Fruit fly (Drosophila melanogaster): ENCODE measurements around the gene HP1D3csd.

HP1D3csd gene

DNA sequence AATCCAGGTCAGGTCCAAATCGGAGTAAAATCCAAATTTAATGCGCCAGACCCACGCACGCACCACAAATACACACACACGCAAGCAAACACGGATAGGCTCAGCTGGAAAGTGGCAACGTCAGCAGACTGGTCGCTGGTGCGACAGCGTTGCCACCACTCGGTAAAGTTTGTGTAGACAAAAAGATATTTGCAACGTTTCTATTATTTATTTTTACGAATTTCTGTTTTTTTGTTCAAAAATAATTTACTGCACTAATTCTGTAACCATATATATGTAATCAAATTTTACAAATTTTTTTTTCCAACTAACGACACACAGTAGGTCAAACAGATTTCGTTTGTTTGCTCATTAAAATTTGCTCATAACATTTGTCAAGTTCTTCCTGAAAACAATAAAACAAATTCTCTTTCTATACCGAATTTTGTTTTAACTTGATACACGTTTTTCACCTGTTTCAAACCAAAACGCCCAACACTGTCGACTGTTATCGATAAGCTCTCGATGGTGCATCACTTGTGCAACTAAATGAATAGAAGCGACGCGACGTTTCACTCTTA lies 10.2 kb upstream of the HP1D3csd start, which contains the start of the genes CG7556 and CG7453 (continued):
- TF ChIP-seq Xbp1 (GFP tag; optimal IDR thresholded peaks at IDR 0.05): peak; percentile 84
- no peak; the same call in 1 of the 2 replicates for TF ChIP-seq klu (GFP tag; IDR thresholded peaks at IDR 0.05)
- peak; percentile 77 for TF ChIP-seq Dip3 (GFP tag; optimal IDR thresholded peaks at IDR 0.05)
- peak; percentile 78 for TF ChIP-seq sr (GFP tag; IDR thresholded peaks at IDR 0.05)
- no peak for TF ChIP-seq CG10565 (GFP tag; optimal IDR thresholded peaks at IDR 0.05)
- TF ChIP-seq CG12769 (tag; optimal IDR thresholded peaks at IDR 0.05): no peak
- TF ChIP-seq fu2 (GFP tag; optimal IDR thresholded peaks at IDR 0.05): peak; percentile 79
- no peak for TF ChIP-seq CG1792 (GFP tag; optimal IDR thresholded peaks at IDR 0.05)
- peak; percentile 40 for TF ChIP-seq Deaf1 (tag; optimal IDR thresholded peaks at IDR 0.05)
- peak; percentile 74 to 76 for TF ChIP-seq dpn (GFP tag; optimal IDR thresholded peaks at IDR 0.05)
- no peak for TF ChIP-seq CG6175 (GFP tag; IDR thresholded peaks at IDR 0.05)
- peak; percentile 72 to 79 for TF ChIP-seq chif (GFP tag; optimal IDR thresholded peaks at IDR 0.05)
- peak; percentile 4 for TF ChIP-seq CG5180 (GFP tag; optimal IDR thresholded peaks at IDR 0.05)
- TF ChIP-seq CG30020 (tag; optimal IDR thresholded peaks at IDR 0.05): peak; percentile 72
- TF ChIP-seq Rfx (GFP tag; IDR thresholded peaks at IDR 0.05): peak; percentile 69
- peak; percentile 79 for TF ChIP-seq CG13624 (GFP tag; optimal IDR thresholded peaks at IDR 0.05)
- TF ChIP-seq vnd (GFP tag; IDR thresholded peaks at IDR 0.05; ENCODE audit: partially characterized antibody): no peak
- peak; percentile 63; the same call in 1 of the 2 replicates for TF ChIP-seq CG6272 (GFP tag; IDR thresholded peaks at IDR 0.05)
- TF ChIP-seq CG14050 (GFP tag; IDR thresholded peaks at IDR 0.05): no peak; the same call in 2 of the 3 replicates
- peak; percentile 77 for TF ChIP-seq Hr3 (GFP tag; optimal IDR thresholded peaks at IDR 0.05)
- peak; percentile 70 for TF ChIP-seq Nf-YC (tag; optimal IDR thresholded peaks at IDR 0.05)
- no peak for TF ChIP-seq CG1024 (GFP tag; IDR thresholded peaks at IDR 0.05)
- TF ChIP-seq CG17361 (GFP tag; IDR thresholded peaks at IDR 0.05): peak; percentile 84; the same call in 2 of the 3 replicates
- peak; percentile 11 for TF ChIP-seq CG2202 (tag; optimal IDR thresholded peaks at IDR 0.05)
- peak; percentile 79 for TF ChIP-seq CG2678 (tag; optimal IDR thresholded peaks at IDR 0.05)
- peak; percentile 57 for TF ChIP-seq emc (GFP tag; optimal IDR thresholded peaks at IDR 0.05)
- no peak for TF ChIP-seq crol (GFP tag; IDR thresholded peaks at IDR 0.05)
- TF ChIP-seq CG2199 (GFP tag; IDR thresholded peaks at IDR 0.05): no peak
- peak; percentile 18 for TF ChIP-seq CG10431 (GFP tag; optimal IDR thresholded peaks at IDR 0.05)
- no peak for TF ChIP-seq usp (GFP tag; optimal IDR thresholded peaks at IDR 0.05)
- TF ChIP-seq h (optimal IDR thresholded peaks at IDR 0.05): no peak
- TF ChIP-seq gfzf (GFP tag; optimal IDR thresholded peaks at IDR 0.05): peak; percentile 12
- peak; percentile 64 for TF ChIP-seq zf30C (GFP tag; optimal IDR thresholded peaks at IDR 0.05)
- no peak for TF ChIP-seq CG7745 (tag; optimal IDR thresholded peaks at IDR 0.05)
- peak; percentile 57 for TF ChIP-seq CG17359 (tag; optimal IDR thresholded peaks at IDR 0.05)
- TF ChIP-seq hth (optimal IDR thresholded peaks at IDR 0.05): no peak
- TF ChIP-seq chn (GFP tag; optimal IDR thresholded peaks at IDR 0.05): peak; percentile 72
- TF ChIP-seq Doc2 (GFP tag; IDR thresholded peaks at IDR 0.05): no peak
- TF ChIP-seq Nf-YB (GFP tag; optimal IDR thresholded peaks at IDR 0.05): peak; percentile 51
- TF ChIP-seq ro (GFP tag; IDR thresholded peaks at IDR 0.05): no peak
- peak; percentile 14 for TF ChIP-seq CG3838 (GFP tag; optimal IDR thresholded peaks at IDR 0.05)
- no peak for TF ChIP-seq sna (GFP tag; IDR thresholded peaks at IDR 0.05; ENCODE audit: partially characterized antibody)
- no peak for TF ChIP-seq yki (optimal IDR thresholded peaks at IDR 0.05)
- TF ChIP-seq ind (GFP tag; optimal IDR thresholded peaks at IDR 0.05): peak; percentile 78
- TF ChIP-seq sima (GFP tag; optimal IDR thresholded peaks at IDR 0.05): peak; percentile 33
- peak; percentile 27; the same call in 1 of the 3 replicates for TF ChIP-seq B-H1 (GFP tag; IDR thresholded peaks at IDR 0.05)
- peak; percentile 92 for TF ChIP-seq Sry-β (GFP tag; optimal IDR thresholded peaks at IDR 0.05)
- no peak for TF ChIP-seq hkb (optimal IDR thresholded peaks at IDR 0.05)
- TF ChIP-seq hkb (GFP tag; IDR thresholded peaks at IDR 0.05): peak; percentile 58; the same call in 1 of the 2 replicates
- peak; percentile 25 for TF ChIP-seq luna (GFP tag; optimal IDR thresholded peaks at IDR 0.05)
- peak; percentile 32 for TF ChIP-seq jing (GFP tag; optimal IDR thresholded peaks at IDR 0.05)
- TF ChIP-seq mirr (GFP tag; optimal IDR thresholded peaks at IDR 0.05): no peak
